Fruit fly (Drosophila melanogaster) whole organism, prepupa: Measurements from ENCODE around the gene bru1.
A peak's percentile ranks its signal among the peaks of the same experiment; 100 is the strongest.

Source experiments
- Blimp-1 ChIP-seq: fragments of 200-800 bp; sonication (Bioruptor generic); optimal IDR thresholded peaks from 3 replicates; lab custom pipeline; 2017; ENCODE audit warnings: missing biosample characterization, missing genetic modification characterization, mild to moderate bottlenecking, moderate library complexity, missing genetic modification reagents
- CG10631 ChIP-seq: fragments of 200-800 bp; sonication (Bioruptor generic); optimal IDR thresholded peaks from 2 replicates; lab custom pipeline; 2016; ENCODE audit warnings: missing biosample characterization, missing genetic modification characterization
- CG10669 ChIP-seq: fragments of 200-800 bp; sonication (Bioruptor generic); optimal IDR thresholded peaks from 3 replicates; lab custom pipeline; 2018; ENCODE audit warnings: missing biosample characterization, mild to moderate bottlenecking, missing genetic modification characterization, moderate library complexity
- CG11902 ChIP-seq: fragments of 200-800 bp; sonication (Bioruptor generic); optimal IDR thresholded peaks from 3 replicates; lab custom pipeline; 2016; ENCODE audit warnings: missing biosample characterization, missing genetic modification characterization
- CG15336 ChIP-seq: fragments of 200-800 bp; sonication (Bioruptor generic); IDR thresholded peaks from 2 replicates; pipeline ENCODE4 v1.3.6; 2022; ENCODE audit warnings: missing biosample characterization, missing genetic modification characterization
- CG1621 ChIP-seq: fragments of 200-800 bp; sonication (Bioruptor generic); optimal IDR thresholded peaks from 3 replicates; lab custom pipeline; 2018; ENCODE audit warnings: missing biosample characterization, mild to moderate bottlenecking, missing genetic modification characterization
- CG16779 ChIP-seq: fragments of 200-800 bp; sonication (Bioruptor generic); optimal IDR thresholded peaks from 3 replicates; lab custom pipeline; 2017; ENCODE audit warnings: missing biosample characterization, mild to moderate bottlenecking, missing genetic modification characterization
- CG32006 ChIP-seq: fragments of 200-800 bp; sonication (Bioruptor generic); optimal IDR thresholded peaks from 3 replicates; lab custom pipeline; 2017; ENCODE audit warnings: missing biosample characterization, mild to moderate bottlenecking, missing genetic modification characterization
- CG34406 ChIP-seq: fragments of 200-800 bp; sonication (Bioruptor generic); optimal IDR thresholded peaks from 3 replicates; lab custom pipeline; 2016; ENCODE audit warnings: missing biosample characterization, missing genetic modification characterization
- CG3919 ChIP-seq: fragments of 200-800 bp; sonication (Bioruptor generic); optimal IDR thresholded peaks from 3 replicates; lab custom pipeline; 2016; ENCODE audit warnings: missing biosample characterization, missing genetic modification characterization
- CG6163 ChIP-seq: fragments of 200-800 bp; sonication (Bioruptor generic); IDR thresholded peaks from 3 replicates; pipeline ENCODE4 v1.3.6; 2022; ENCODE audit warnings: missing biosample characterization, missing genetic modification characterization
- CG6792 ChIP-seq: fragments of 200-800 bp; sonication (Bioruptor generic); optimal IDR thresholded peaks from 3 replicates; lab custom pipeline; 2016; ENCODE audit warnings: missing biosample characterization, missing genetic modification characterization
- CG6808 ChIP-seq: fragments of 200-800 bp; sonication (Bioruptor generic); optimal IDR thresholded peaks from 3 replicates; lab custom pipeline; 2017; ENCODE audit warnings: missing biosample characterization, missing genetic modification characterization, mild to moderate bottlenecking, moderate library complexity, missing genetic modification reagents
- CG6854 ChIP-seq: fragments of 200-800 bp; sonication (Bioruptor generic); optimal IDR thresholded peaks from 2 replicates; lab custom pipeline; 2017; ENCODE audit warnings: missing biosample characterization, mild to moderate bottlenecking, missing genetic modification characterization
- CG7368 ChIP-seq: fragments of 200-800 bp; sonication (Bioruptor generic); optimal IDR thresholded peaks from 3 replicates; lab custom pipeline; 2016; ENCODE audit warnings: missing biosample characterization, missing genetic modification characterization
- CG8319 ChIP-seq: fragments of 200-800 bp; sonication (Bioruptor generic); optimal IDR thresholded peaks from 3 replicates; lab custom pipeline; 2016; ENCODE audit warnings: missing biosample characterization, missing genetic modification characterization
- CG8632 ChIP-seq: fragments of 200-800 bp; sonication (Bioruptor generic); optimal IDR thresholded peaks from 3 replicates; lab custom pipeline; 2016; ENCODE audit warnings: missing biosample characterization, missing genetic modification characterization
- CG9139 ChIP-seq: fragments of 200-800 bp; sonication (Bioruptor generic); optimal IDR thresholded peaks from 3 replicates; lab custom pipeline; 2017; ENCODE audit warnings: missing biosample characterization, mild to moderate bottlenecking, missing genetic modification characterization
- Eip93F ChIP-seq: fragments of 200-800 bp; sonication (Bioruptor generic); optimal IDR thresholded peaks from 2 replicates; lab custom pipeline; 2016; ENCODE audit warnings: missing biosample characterization, mild to moderate bottlenecking, missing genetic modification characterization
- Ets21C ChIP-seq: fragments of 200-800 bp; sonication (Bioruptor generic); optimal IDR thresholded peaks from 3 replicates; lab custom pipeline; 2016; ENCODE audit warnings: missing biosample characterization, missing genetic modification characterization
- Gug ChIP-seq: fragments of 200-800 bp; sonication (Bioruptor generic); IDR thresholded peaks from 2 replicates; pipeline ENCODE4 v1.3.6; 2022; ENCODE audit warnings: missing biosample characterization, missing genetic modification characterization
- Met ChIP-seq: fragments of 200-800 bp; sonication (Bioruptor generic); optimal IDR thresholded peaks from 3 replicates; lab custom pipeline; 2016; ENCODE audit warnings: missing biosample characterization, missing genetic modification characterization
- OdsH ChIP-seq: fragments of 200-800 bp; sonication (Bioruptor generic); optimal IDR thresholded peaks from 3 replicates; lab custom pipeline; 2016; ENCODE audit warnings: missing biosample characterization, missing genetic modification characterization
- Smox ChIP-seq: fragments of 200-800 bp; sonication (Bioruptor generic); optimal IDR thresholded peaks from 3 replicates; lab custom pipeline; 2016; ENCODE audit warnings: missing biosample characterization, missing genetic modification characterization
- Sox102F ChIP-seq: fragments of 200-800 bp; sonication (Bioruptor generic); optimal IDR thresholded peaks from 2 replicates; lab custom pipeline; 2016; ENCODE audit warnings: missing biosample characterization, mild to moderate bottlenecking, missing genetic modification characterization
- Sox15 ChIP-seq: fragments of 200-800 bp; sonication (Bioruptor generic); optimal IDR thresholded peaks from 3 replicates; lab custom pipeline; 2016; ENCODE audit warnings: missing biosample characterization, missing genetic modification characterization
- eg ChIP-seq: fragments of 200-800 bp; sonication (Bioruptor generic); IDR thresholded peaks from 3 replicates; pipeline ENCODE4 v1.3.6; 2022; ENCODE audit warnings: missing biosample characterization, missing genetic modification characterization
- esn ChIP-seq: fragments of 200-800 bp; sonication (Bioruptor generic); optimal IDR thresholded peaks from 2 replicates; lab custom pipeline; 2016; ENCODE audit warnings: missing biosample characterization, mild to moderate bottlenecking, missing genetic modification characterization, moderate library complexity
- fd59A ChIP-seq: fragments of 200-800 bp; sonication (Bioruptor generic); optimal IDR thresholded peaks from 2 replicates; lab custom pipeline; 2017; ENCODE audit warnings: missing biosample characterization, mild to moderate bottlenecking, missing genetic modification characterization, missing genetic modification reagents
- fkh ChIP-seq: fragments of 200-800 bp; sonication (Bioruptor generic); optimal IDR thresholded peaks from 3 replicates; lab custom pipeline; 2017; ENCODE audit warnings: missing biosample characterization, mild to moderate bottlenecking, missing genetic modification characterization, moderate library complexity
- net ChIP-seq: fragments of 200-800 bp; sonication (Bioruptor generic); optimal IDR thresholded peaks from 3 replicates; lab custom pipeline; 2016; ENCODE audit warnings: missing biosample characterization, missing genetic modification characterization
- pdm3 ChIP-seq: fragments of 200-800 bp; sonication (Bioruptor generic); optimal IDR thresholded peaks from 3 replicates; lab custom pipeline; 2016; ENCODE audit warnings: missing biosample characterization, missing genetic modification characterization
- salr ChIP-seq, 2 experiments: fragments of 200-800 bp; sonication (Bioruptor generic); optimal IDR thresholded peaks; 3 replicates each; lab custom pipeline; 2016 to 2018; ENCODE audit warnings: missing biosample characterization in 2 of 2, missing genetic modification characterization in 2 of 2, mild to moderate bottlenecking in 1 of 2
- spab ChIP-seq: fragments of 200-800 bp; sonication (Bioruptor generic); optimal IDR thresholded peaks from 2 replicates; lab custom pipeline; 2017; ENCODE audit warnings: missing biosample characterization, mild to moderate bottlenecking, missing genetic modification characterization, missing genetic modification reagents
- svp ChIP-seq: fragments of 200-800 bp; sonication (Bioruptor generic); peaks from one replicate; lab custom pipeline; 2016; ENCODE audit warnings: missing biosample characterization, missing genetic modification characterization
- vri ChIP-seq: fragments of 200-800 bp; sonication (Bioruptor generic); optimal IDR thresholded peaks from 3 replicates; lab custom pipeline; 2016; ENCODE audit warnings: missing biosample characterization, mild to moderate bottlenecking, missing genetic modification characterization

bru1 gene

DNA sequence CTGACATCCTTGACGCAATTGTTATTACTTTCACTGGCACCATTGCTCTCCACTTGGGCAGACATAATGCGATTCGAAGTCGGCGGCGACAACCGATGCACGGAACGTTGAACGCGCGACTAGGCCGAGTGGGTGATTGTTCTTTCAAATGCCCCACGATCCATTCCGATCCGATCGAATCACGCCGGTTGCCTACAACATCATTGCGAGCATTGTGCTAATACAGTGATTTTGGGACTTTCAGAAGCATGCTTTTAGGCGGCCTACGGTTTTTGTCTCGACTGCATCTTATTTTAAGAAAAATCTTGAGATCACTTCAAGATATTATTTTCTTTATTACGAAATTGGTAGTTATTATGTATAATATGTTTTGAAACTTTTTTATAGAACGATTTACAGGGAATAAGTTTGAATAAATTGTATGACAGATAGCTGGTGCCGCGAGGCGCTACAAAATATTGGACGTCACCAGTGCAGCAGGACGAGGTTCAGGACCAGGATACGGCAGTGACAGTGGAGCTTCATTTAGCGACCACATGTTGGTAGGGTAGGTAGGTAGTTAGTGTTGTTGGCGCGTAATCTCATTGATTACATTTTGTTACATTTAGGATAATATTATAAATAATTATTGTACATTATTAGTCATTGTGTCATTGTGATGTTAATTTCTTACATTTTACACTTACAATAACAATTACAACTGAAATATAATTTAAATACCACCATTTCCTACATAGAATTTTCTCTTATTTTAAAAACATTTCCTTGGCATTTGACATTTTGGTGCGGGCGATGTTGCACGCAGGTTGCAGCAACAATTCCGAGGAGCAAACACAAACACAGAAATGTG, 41.3 kb upstream of the bru1 start, which contains the start of gene rho-6 (continued):
- TF ChIP-seq CG3919 (GFP tag; lab: Kevin White, UChicago): peak; percentile 15
- TF ChIP-seq CG11902: no peak
- TF ChIP-seq esn (GFP tag; lab: Kevin White, UChicago): no peak
- TF ChIP-seq CG10669 (GFP tag; lab: Kevin White, UChicago): no peak
- TF ChIP-seq OdsH (GFP tag; lab: Kevin White, UChicago): peak; percentile 8
- TF ChIP-seq CG6854 (GFP tag; lab: Kevin White, UChicago): no peak
- no peak for TF ChIP-seq CG7368 (GFP tag; lab: Kevin White, UChicago)
- TF ChIP-seq eg (GFP tag; lab: Robert Waterston, UW): no peak
- TF ChIP-seq svp (GFP tag; lab: Kevin White, UChicago): no peak
- TF ChIP-seq CG10631 (GFP tag; lab: Kevin White, UChicago): peak; percentile 0
- no peak for TF ChIP-seq Blimp-1
- TF ChIP-seq CG16779 (tag; lab: Kevin White, UChicago): no peak
- TF ChIP-seq CG6163: no peak
- no peak for TF ChIP-seq CG8319 (GFP tag; lab: Kevin White, UChicago)
- TF ChIP-seq CG32006: peak; percentile 52
- no peak for TF ChIP-seq CG8632 (GFP tag; lab: Kevin White, UChicago)
- no peak for TF ChIP-seq fd59A
- no peak for TF ChIP-seq spab (GFP tag; lab: Kevin White, UChicago)
- TF ChIP-seq Ets21C (GFP tag; lab: Kevin White, UChicago): no peak
- TF ChIP-seq, all 60 proteins: peak for 9

DNA sequence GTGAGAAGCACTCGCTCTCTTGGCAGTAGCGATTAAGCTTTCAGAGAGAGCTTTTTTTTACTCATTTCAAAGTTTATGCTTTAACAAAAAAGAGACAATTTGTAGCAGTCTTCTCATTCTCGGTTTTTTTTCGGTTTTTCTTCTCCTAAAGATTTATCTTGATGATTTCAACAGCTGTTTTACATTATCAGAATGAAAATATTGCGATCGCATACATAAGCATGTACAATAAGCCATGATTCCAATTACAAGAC, 40.8 kb upstream of the bru1 start:
- TF ChIP-seq CG9139 (GFP tag; lab: Kevin White, UChicago): no peak
- TF ChIP-seq Sox102F (GFP tag; lab: Kevin White, UChicago): no peak
- no peak for TF ChIP-seq eg (GFP tag; lab: Robert Waterston, UW)
- no peak for TF ChIP-seq CG3919 (GFP tag; lab: Kevin White, UChicago)
- TF ChIP-seq CG1621: no peak
- TF ChIP-seq CG6808 (GFP tag; lab: Kevin White, UChicago): no peak
- TF ChIP-seq Blimp-1: no peak
- no peak for TF ChIP-seq Smox (GFP tag; lab: Kevin White, UChicago)
- no peak for TF ChIP-seq CG34406 (GFP tag; lab: Kevin White, UChicago)
- no peak for TF ChIP-seq Ets21C (GFP tag; lab: Kevin White, UChicago)
- TF ChIP-seq Met: no peak
- TF ChIP-seq vri (GFP tag; lab: Kevin White, UChicago): no peak
- TF ChIP-seq CG15336 (GFP tag; lab: Robert Waterston, UW): no peak
- no peak for TF ChIP-seq Sox15 (GFP tag; lab: Kevin White, UChicago)

DNA sequence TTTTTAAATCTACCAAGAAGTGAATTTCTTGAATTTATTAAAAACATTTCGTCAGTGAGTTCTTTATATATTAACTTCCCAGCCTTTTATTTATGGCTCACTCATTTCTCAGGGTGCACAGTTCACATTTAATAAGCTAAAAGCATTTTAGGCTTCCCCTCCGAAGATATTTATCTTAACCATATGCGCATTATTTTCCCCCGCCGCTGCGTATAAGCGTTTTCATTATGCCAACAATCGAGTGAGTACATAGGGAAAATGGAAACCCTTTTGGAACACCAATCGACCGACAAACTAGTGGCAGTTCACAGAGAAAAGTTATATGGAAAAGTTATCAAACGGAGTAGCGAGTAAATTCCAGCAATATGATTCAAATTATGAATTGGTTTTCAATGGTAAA, 37.1 kb upstream of the bru1 start, which contains the start of gene Gr33a:
Gene Gr33a (plus strand): TSS at position 301 of the 400 bp plus-strand sequence.
- TF ChIP-seq CG6163: no peak
- no peak for TF ChIP-seq Eip93F
- TF ChIP-seq Sox15 (GFP tag; lab: Kevin White, UChicago): no peak
- TF ChIP-seq spab (GFP tag; lab: Kevin White, UChicago): no peak
- no peak for TF ChIP-seq Gug (GFP tag; lab: Robert Waterston, UW)
- no peak for TF ChIP-seq esn (GFP tag; lab: Kevin White, UChicago)
- TF ChIP-seq CG6792 (GFP tag; lab: Kevin White, UChicago): no peak
- TF ChIP-seq CG9139 (GFP tag; lab: Kevin White, UChicago): no peak
- no peak for TF ChIP-seq pdm3 (GFP tag; lab: Kevin White, UChicago)
- no peak for TF ChIP-seq CG7368 (GFP tag; lab: Kevin White, UChicago)

DNA sequence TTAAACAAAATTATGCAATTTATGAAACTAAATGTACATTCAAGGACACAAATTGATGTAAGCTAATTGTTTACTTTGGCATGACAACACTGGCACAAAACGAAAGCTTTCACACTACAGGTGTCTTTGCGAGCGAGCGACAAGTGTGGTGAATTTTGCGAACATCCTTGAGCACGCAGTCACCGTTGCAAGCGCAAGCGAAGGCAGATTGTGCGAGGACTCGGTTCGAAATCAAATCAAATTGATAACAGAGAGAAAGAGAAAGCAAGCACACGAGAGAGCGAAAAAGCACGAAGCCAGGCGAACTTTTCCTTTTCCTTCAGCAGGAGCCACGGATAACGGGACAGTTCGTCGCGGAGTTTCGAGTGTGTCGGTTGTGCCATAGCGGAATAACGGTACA, 32.4 kb upstream of the bru1 start, which contains the start of gene CG31760:
Gene CG31760 (plus strand): TSS at position 342 of the 400 bp plus-strand sequence.
- no peak for TF ChIP-seq net (GFP tag; lab: Kevin White, UChicago)
- TF ChIP-seq CG7368 (GFP tag; lab: Kevin White, UChicago): no peak
- no peak for TF ChIP-seq salr (GFP tag; optimal IDR thresholded peaks at IDR 0.05; lab: Kevin White, UChicago)
- no peak for TF ChIP-seq CG6792 (GFP tag; lab: Kevin White, UChicago)
- TF ChIP-seq CG8632 (GFP tag; lab: Kevin White, UChicago): no peak
- TF ChIP-seq CG6854 (GFP tag; lab: Kevin White, UChicago): no peak
- TF ChIP-seq fkh (GFP tag; lab: Kevin White, UChicago): no peak
